2 worm cellular contexts compared by ENCODE assay signal in genomic region chrIII:6931896-6932295, ce11.
A peak's percentile ranks its signal among the peaks of the same experiment; 100 is the strongest.
TF ChIP-seq lines count a peak whose summit lies in the region.

byn-1 (plus strand) TSS chrIII:6932001.

TF ChIP-seq in whole organism, L4 larva, 104 proteins besides CTCF, POLR2A, EP300 and RAD21 (continued from another document):
- TF ChIP-seq unc-62 (GFP tag; optimal IDR thresholded peaks at IDR 0.05 in 1 of 2; lab: Kevin White, UChicago) (no peak), unc-62 (tag; optimal IDR thresholded peaks at IDR 0.05; lab: Kevin White, UChicago) (no peak), mxl-3 (GFP tag; optimal IDR thresholded peaks at IDR 0.05; lab: Kevin White, UChicago) (no peak), F26F4.8 (GFP tag; conservative IDR thresholded peaks at IDR 0.05; lab: Robert Waterston, UW) (no peak), ceh-32 (tag; optimal IDR thresholded peaks at IDR 0.05; lab: Kevin White, UChicago; ENCODE audit: poor library complexity) (no peak), Y105C5A.15 (GFP tag; IDR thresholded peaks at IDR 0.05; lab: Robert Waterston, UW) (0 out of 2 replicates have a peak, but pooled peaks have one; percentile 9), gei-8 (GFP tag; optimal IDR thresholded peaks at IDR 0.05; lab: Kevin White, UChicago) (no peak), dpl-1 (GFP tag; optimal IDR thresholded peaks at IDR 0.05; lab: Kevin White, UChicago) (no peak), rbr-2 (tag; optimal IDR thresholded peaks at IDR 0.05; lab: Kevin White, UChicago) (no peak), jun-1 (tag; optimal IDR thresholded peaks at IDR 0.05; lab: Kevin White, UChicago) (no peak), fos-1 (tag; optimal IDR thresholded peaks at IDR 0.05; lab: Kevin White, UChicago) (no peak), madf-9 (GFP tag; conservative IDR thresholded peaks at IDR 0.05; lab: Robert Waterston, UW) (no peak), mdt-29 (GFP tag; IDR thresholded peaks at IDR 0.05; lab: Robert Waterston, UW) (no peak), ZK546.5 (tag; optimal IDR thresholded peaks at IDR 0.05; lab: Kevin White, UChicago) (no peak), arid-1 (GFP tag; conservative IDR thresholded peaks at IDR 0.05; lab: Robert Waterston, UW) (no peak), duxl-1 (tag; optimal IDR thresholded peaks at IDR 0.05; lab: Kevin White, UChicago; ENCODE audit: poor library complexity) (peak; percentile 8), aha-1 (tag; lab: Kevin White, UChicago) (no peak), lim-7 (GFP tag; IDR thresholded peaks at IDR 0.05; lab: Robert Waterston, UW) (no peak), nhr-111 (GFP tag; optimal IDR thresholded peaks at IDR 0.05; lab: Kevin White, UChicago) (no peak), spr-3 (GFP tag; optimal IDR thresholded peaks at IDR 0.05; lab: Kevin White, UChicago) (no peak), ztf-11 (tag; optimal IDR thresholded peaks at IDR 0.05; lab: Kevin White, UChicago) (no peak), unc-130 (GFP tag; optimal IDR thresholded peaks at IDR 0.05; lab: Kevin White, UChicago) (no peak), ceh-82 (tag; optimal IDR thresholded peaks at IDR 0.05; lab: Kevin White, UChicago) (no peak), hlh-11 (tag; optimal IDR thresholded peaks at IDR 0.05; lab: Kevin White, UChicago) (no peak), snpc-4 (tag; optimal IDR thresholded peaks at IDR 0.05; lab: Kevin White, UChicago) (no peak), saeg-2 (GFP tag; IDR thresholded peaks at IDR 0.05; lab: Robert Waterston, UW) (no peak), lin-39 (tag; optimal IDR thresholded peaks at IDR 0.05; lab: Kevin White, UChicago) (no peak), F37D6.2 (tag; optimal IDR thresholded peaks at IDR 0.05; lab: Kevin White, UChicago) (no peak), F49E8.2 (tag; optimal IDR thresholded peaks at IDR 0.05; lab: Kevin White, UChicago; ENCODE audit: borderline replicate concordance) (peak; percentile 34), snpc-1.2 (GFP tag; IDR thresholded peaks at IDR 0.05; lab: Robert Waterston, UW) (peak; percentile 51; the same call in 1 of the 2 replicates), mxl-2 (GFP tag; conservative IDR thresholded peaks at IDR 0.05; lab: Robert Waterston, UW) (no peak)

TF ChIP-seq in whole organism, young adult, 124 proteins besides CTCF, POLR2A, EP300 and RAD21 (continued from another document):
- no peak for TF ChIP-seq nhr-27 (tag; optimal IDR thresholded peaks at IDR 0.05; lab: Kevin White, UChicago)
- TF ChIP-seq Y53G8AR.9 (GFP tag; conservative IDR thresholded peaks at IDR 0.05; lab: Robert Waterston, UW), result 0 out of 2 replicates have a peak, but pooled peaks have one; percentile 50
- no peak for TF ChIP-seq nhr-90 (tag; optimal IDR thresholded peaks at IDR 0.05; lab: Kevin White, UChicago)
- TF ChIP-seq Y95B8A.8 (GFP tag; IDR thresholded peaks at IDR 0.05; lab: Robert Waterston, UW), result no peak
- no peak for TF ChIP-seq somi-1 (GFP tag; optimal IDR thresholded peaks at IDR 0.05; lab: Kevin White, UChicago)
- no peak for TF ChIP-seq xnd-1 (tag; optimal IDR thresholded peaks at IDR 0.05; lab: Kevin White, UChicago)
- peak; percentile 5 for TF ChIP-seq repo-1 (tag; optimal IDR thresholded peaks at IDR 0.05; lab: Kevin White, UChicago)
- TF ChIP-seq egl-18 (GFP tag; IDR thresholded peaks at IDR 0.05; lab: Robert Waterston, UW), result no peak
- no peak for TF ChIP-seq mel-28 (tag; optimal IDR thresholded peaks at IDR 0.05; lab: Kevin White, UChicago; ENCODE audit: borderline replicate concordance)
- no peak for TF ChIP-seq F22D6.2 (tag; optimal IDR thresholded peaks at IDR 0.05; lab: Kevin White, UChicago)
- no peak for TF ChIP-seq rcor-1 (GFP tag; IDR thresholded peaks at IDR 0.05; lab: Robert Waterston, UW)
